Fruit fly (Drosophila melanogaster) whole organism: Measurements from ENCODE around the gene CG14421.

ENCODE experiments used
- CG8478 ChIP-seq: fragments of >200 bp; optimal IDR thresholded peaks from 2 replicates; lab custom pipeline; 2018; ENCODE audit warnings: inconsistent platforms
- usp ChIP-seq: fragments of >200 bp; optimal IDR thresholded peaks from 2 replicates; lab custom pipeline; 2017; ENCODE audit warnings: missing biosample characterization, missing genetic modification characterization, mixed read lengths

DNA sequence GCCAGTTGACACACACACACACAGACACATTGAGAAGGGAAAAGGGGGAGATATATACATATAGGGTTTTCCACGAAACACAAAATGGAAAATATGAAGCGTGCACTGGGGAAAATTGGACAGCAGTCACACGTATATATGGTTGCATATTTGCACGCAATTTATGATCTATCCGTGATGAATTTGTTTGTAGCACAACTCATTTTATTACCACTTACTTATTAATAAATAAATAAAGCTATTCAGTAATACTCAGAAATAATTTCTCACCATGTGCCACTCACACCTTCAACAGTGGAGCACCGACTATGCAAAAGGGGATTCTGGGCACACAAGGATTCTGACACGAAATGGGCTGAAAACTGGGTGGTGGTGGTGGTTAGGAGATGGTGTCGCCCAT lies 27.1 kb upstream of the CG14421 start:
- no peak for TF ChIP-seq usp (GFP tag; lab: Kevin White, UChicago)
- no peak for TF ChIP-seq CG8478
